Fruit fly (Drosophila melanogaster) whole organism, embryonic: ENCODE results near the gene CG15894.
A peak's percentile ranks its signal among the peaks of the same experiment; 100 is the strongest.

Experiments used
- Aef1 ChIP-seq: fragments of 200-800 bp; sonication (Bioruptor generic); IDR thresholded peaks from 3 replicates; pipeline ENCODE4 v1.3.6; 2022; ENCODE audit warnings: missing biosample characterization, missing genetic modification characterization
- Asciz ChIP-seq: fragments of 200-800 bp; sonication (Bioruptor generic); optimal IDR thresholded peaks from 2 replicates; lab custom pipeline; 2017; ENCODE audit warnings: missing biosample characterization, mild to moderate bottlenecking, missing genetic modification characterization, missing genetic modification reagents
- CG10462 ChIP-seq: fragments of 200-800 bp; sonication (Bioruptor generic); optimal IDR thresholded peaks from 2 replicates; lab custom pipeline; 2016; ENCODE audit warnings: missing biosample characterization, missing genetic modification characterization
- CG10654 ChIP-seq: fragments of 200-800 bp; sonication (Bioruptor generic); optimal IDR thresholded peaks from 2 replicates; lab custom pipeline; 2016; ENCODE audit warnings: missing biosample characterization, missing genetic modification characterization
- CG10959 ChIP-seq: fragments of 200-800 bp; sonication (Bioruptor generic); IDR thresholded peaks from 2 replicates; pipeline ENCODE4 v1.3.6; 2022; ENCODE audit warnings: missing biosample characterization, missing genetic modification characterization
- CG11695 ChIP-seq: fragments of 200-800 bp; sonication (Bioruptor generic); IDR thresholded peaks from 3 replicates; pipeline ENCODE4 v1.3.6; 2022; ENCODE audit warnings: missing biosample characterization, missing genetic modification characterization
- CG15269 ChIP-seq: fragments of 200-800 bp; sonication (Bioruptor generic); optimal IDR thresholded peaks from 2 replicates; lab custom pipeline; 2018; ENCODE audit warnings: missing biosample characterization, mild to moderate bottlenecking, missing genetic modification characterization, moderate library complexity
- CG15696 ChIP-seq: fragments of 200-800 bp; sonication (Bioruptor generic); optimal IDR thresholded peaks from 2 replicates; lab custom pipeline; 2019; ENCODE audit warnings: missing biosample characterization, mild to moderate bottlenecking, missing genetic modification characterization, moderate library complexity
- CG16863 ChIP-seq: fragments of 200-800 bp; sonication (Bioruptor generic); optimal IDR thresholded peaks from 3 replicates; lab custom pipeline; 2016; ENCODE audit warnings: missing biosample characterization, missing genetic modification characterization
- CG18262 ChIP-seq: fragments of 200-800 bp; optimal IDR thresholded peaks from 3 replicates; lab custom pipeline; 2019; ENCODE audit warnings: missing biosample characterization, mild to moderate bottlenecking, missing genetic modification characterization, moderate library complexity
- CG2202 ChIP-seq: fragments of 200-800 bp; sonication (Bioruptor generic); optimal IDR thresholded peaks from 2 replicates; lab custom pipeline; 2018; ENCODE audit warnings: missing biosample characterization, mild to moderate bottlenecking, missing genetic modification characterization
- CG31365 ChIP-seq: fragments of 200-800 bp; sonication (Bioruptor generic); optimal IDR thresholded peaks from 2 replicates; lab custom pipeline; 2018; ENCODE audit warnings: missing biosample characterization, mild to moderate bottlenecking, missing genetic modification characterization
- CG7556 ChIP-seq: fragments of 200-800 bp; sonication (Bioruptor generic); optimal IDR thresholded peaks from 2 replicates; lab custom pipeline; 2017; ENCODE audit warnings: missing biosample characterization, mild to moderate bottlenecking, missing genetic modification characterization
- CG7839 ChIP-seq: fragments of 200-800 bp; sonication (Bioruptor generic); optimal IDR thresholded peaks from 3 replicates; lab custom pipeline; 2018; ENCODE audit warnings: missing biosample characterization, mild to moderate bottlenecking, missing genetic modification characterization, moderate library complexity
- CG7987 ChIP-seq: fragments of 200-800 bp; sonication (Bioruptor generic); optimal IDR thresholded peaks from 2 replicates; lab custom pipeline; 2018; ENCODE audit warnings: missing biosample characterization, mild to moderate bottlenecking, missing genetic modification characterization, moderate library complexity
- CG9437 ChIP-seq: fragments of 200-800 bp; sonication (Bioruptor generic); optimal IDR thresholded peaks from 2 replicates; lab custom pipeline; 2018; ENCODE audit warnings: missing biosample characterization, mild to moderate bottlenecking, missing genetic modification characterization
- CG9817 ChIP-seq: fragments of 200-800 bp; sonication (Bioruptor generic); optimal IDR thresholded peaks from 2 replicates; lab custom pipeline; 2018; ENCODE audit warnings: missing biosample characterization, mild to moderate bottlenecking, missing genetic modification characterization, moderate library complexity
- CrebB ChIP-seq: fragments of 200-800 bp; sonication (Bioruptor generic); optimal IDR thresholded peaks from 3 replicates; lab custom pipeline; 2018; ENCODE audit warnings: missing biosample characterization, mild to moderate bottlenecking, missing genetic modification characterization
- Dfd ChIP-seq, 2 experiments: fragments of >200 bp; optimal IDR thresholded peaks; 2 replicates each; lab custom pipeline; 2017; ENCODE audit warnings: missing biosample characterization in 2 of 2, missing genetic modification characterization in 2 of 2
- Dip2 ChIP-seq: fragments of 200-800 bp; sonication (Bioruptor generic); IDR thresholded peaks from 2 replicates; pipeline ENCODE4 v1.3.6; 2022; ENCODE audit warnings: missing biosample characterization, missing genetic modification characterization
- HHEX ChIP-seq: fragments of 200-800 bp; sonication (Bioruptor generic); optimal IDR thresholded peaks from 3 replicates; lab custom pipeline; 2017; ENCODE audit warnings: missing biosample characterization, mild to moderate bottlenecking, missing genetic modification characterization, missing genetic modification reagents
- HLH54F ChIP-seq: fragments of 200-800 bp; sonication (Bioruptor generic); optimal IDR thresholded peaks from 3 replicates; lab custom pipeline; 2016; ENCODE audit warnings: missing biosample characterization, missing genetic modification characterization
- Hmx ChIP-seq: fragments of 200-800 bp; sonication (Bioruptor generic); optimal IDR thresholded peaks from 2 replicates; lab custom pipeline; 2016; ENCODE audit warnings: missing biosample characterization, missing genetic modification characterization
- MBD-R2 ChIP-seq: fragments of 200-800 bp; sonication (Bioruptor generic); IDR thresholded peaks from 2 replicates; pipeline ENCODE4 v1.3.6; 2022; ENCODE audit warnings: missing biosample characterization, missing genetic modification characterization
- Myb ChIP-seq: fragments of 200-800 bp; sonication (Bioruptor generic); optimal IDR thresholded peaks from 2 replicates; lab custom pipeline; 2016; ENCODE audit warnings: missing biosample characterization, missing genetic modification characterization
- NC2α ChIP-seq: fragments of 200-800 bp; sonication (Bioruptor generic); optimal IDR thresholded peaks from 2 replicates; lab custom pipeline; 2016; ENCODE audit warnings: missing biosample characterization, missing genetic modification characterization
- Usf ChIP-seq: fragments of 200-800 bp; sonication (Bioruptor generic); optimal IDR thresholded peaks from 2 replicates; lab custom pipeline; 2017; ENCODE audit warnings: missing genotype, missing biosample characterization, missing genetic modification characterization
- bbx ChIP-seq: fragments of 200-800 bp; sonication (Bioruptor generic); IDR thresholded peaks from 2 replicates; pipeline ENCODE4 v1.3.6; 2022; ENCODE audit warnings: missing biosample characterization, missing genetic modification characterization; ENCODE audit not compliant: partially characterized antibody
- cad ChIP-seq: fragments of >200 bp; optimal IDR thresholded peaks from 2 replicates; lab custom pipeline; 2017; ENCODE audit warnings: missing biosample characterization, missing genetic modification characterization
- crp ChIP-seq, 2 experiments: fragments of 200-800 bp; sonication (Bioruptor generic); optimal IDR thresholded peaks; 2 replicates in 1 of 2; 3 replicates in 1 of 2; lab custom pipeline; 2017; ENCODE audit warnings: missing biosample characterization in 2 of 2, missing genetic modification characterization in 2 of 2, mild to moderate bottlenecking in 1 of 2, moderate library complexity in 1 of 2
- da ChIP-seq: fragments of 200-800 bp; sonication (Bioruptor generic); optimal IDR thresholded peaks from 2 replicates; lab custom pipeline; 2016; ENCODE audit warnings: missing biosample characterization, missing genetic modification characterization
- dysf ChIP-seq: fragments of 200-800 bp; sonication (Bioruptor generic); IDR thresholded peaks from 3 replicates; pipeline ENCODE4 v1.3.6; 2022; ENCODE audit warnings: missing biosample characterization, missing genetic modification characterization
- ems ChIP-seq: fragments of 200-800 bp; sonication (Bioruptor generic); optimal IDR thresholded peaks from 3 replicates; lab custom pipeline; 2016; ENCODE audit warnings: missing biosample characterization, missing genetic modification characterization
- gro ChIP-seq: fragments of 200-800 bp; sonication (Bioruptor generic); optimal IDR thresholded peaks from 2 replicates; lab custom pipeline; 2016; ENCODE audit warnings: missing biosample characterization, missing genetic modification characterization
- gsb ChIP-seq: fragments of 200-800 bp; sonication (Bioruptor generic); IDR thresholded peaks from 2 replicates; pipeline ENCODE4 v1.3.6; 2022; ENCODE audit warnings: missing biosample characterization, missing genetic modification characterization
- h ChIP-seq: fragments of >200 bp; optimal IDR thresholded peaks from 2 replicates; lab custom pipeline; 2017
- hth ChIP-seq: fragments of >200 bp; optimal IDR thresholded peaks from 2 replicates; lab custom pipeline; 2017; ENCODE audit warnings: inconsistent platforms
- insv ChIP-seq, 2 experiments: fragments of 200-800 bp; sonication (Bioruptor generic); optimal IDR thresholded peaks; 3 replicates each; lab custom pipeline; 2016 to 2018; ENCODE audit warnings: missing biosample characterization in 2 of 2, missing genetic modification characterization in 2 of 2
- jumu ChIP-seq: fragments of 200-800 bp; sonication (Bioruptor generic); optimal IDR thresholded peaks from 3 replicates; lab custom pipeline; 2016; ENCODE audit warnings: missing biosample characterization, missing genetic modification characterization
- lmd ChIP-seq: fragments of 200-800 bp; sonication (Bioruptor generic); IDR thresholded peaks from 2 replicates; pipeline ENCODE4 v1.3.6; 2022; ENCODE audit warnings: missing biosample characterization, missing genetic modification characterization
- pfk ChIP-seq: fragments of 200-800 bp; sonication (Bioruptor generic); optimal IDR thresholded peaks from 2 replicates; lab custom pipeline; 2018; ENCODE audit warnings: missing biosample characterization, mild to moderate bottlenecking, missing genetic modification characterization, moderate library complexity
- pzg ChIP-seq: fragments of 200-800 bp; sonication (Bioruptor generic); optimal IDR thresholded peaks from 3 replicates; lab custom pipeline; 2018; ENCODE audit warnings: missing biosample characterization, mild to moderate bottlenecking, missing genetic modification characterization, moderate library complexity
- ro ChIP-seq: fragments of 200-800 bp; sonication (Bioruptor generic); IDR thresholded peaks from 2 replicates; pipeline ENCODE4 v1.3.6; 2022; ENCODE audit warnings: missing biosample characterization, missing genetic modification characterization
- scrt ChIP-seq: fragments of 200-800 bp; sonication (Bioruptor generic); optimal IDR thresholded peaks from 2 replicates; lab custom pipeline; 2018; ENCODE audit warnings: missing biosample characterization, mild to moderate bottlenecking, missing genetic modification characterization, moderate library complexity
- sisA ChIP-seq: fragments of 200-800 bp; sonication (Bioruptor generic); IDR thresholded peaks from 2 replicates; pipeline ENCODE4 v1.3.6; 2022; ENCODE audit warnings: missing biosample characterization, missing genetic modification characterization
- slp2 ChIP-seq: fragments of 200-800 bp; sonication (Bioruptor generic); optimal IDR thresholded peaks from 2 replicates; lab custom pipeline; 2016; ENCODE audit warnings: missing biosample characterization, missing genetic modification characterization
- sr ChIP-seq: fragments of 200-800 bp; sonication (Bioruptor generic); IDR thresholded peaks from 3 replicates; pipeline ENCODE4 v1.3.6; 2022; ENCODE audit warnings: missing biosample characterization, missing genetic modification characterization
- tll ChIP-seq, 2 experiments: fragments of 200-800 bp in 1 of 2; fragments of >200 bp in 1 of 2; sonication (Bioruptor generic) in 1 of 2; optimal IDR thresholded peaks; 2 replicates each; lab custom pipeline; 2017 to 2019; ENCODE audit warnings: missing biosample characterization in 2 of 2, missing genetic modification characterization in 2 of 2, mild to moderate bottlenecking in 1 of 2, moderate library complexity in 1 of 2
- tna ChIP-seq: fragments of 200-800 bp; sonication (Bioruptor generic); IDR thresholded peaks from 2 replicates; pipeline ENCODE4 v1.3.6; 2022; ENCODE audit warnings: missing biosample characterization, missing genetic modification characterization; ENCODE audit not compliant: partially characterized antibody
- tup ChIP-seq: fragments of 200-800 bp; sonication (Bioruptor generic); optimal IDR thresholded peaks from 2 replicates; lab custom pipeline; 2016; ENCODE audit warnings: missing biosample characterization, mild to moderate bottlenecking, missing genetic modification characterization, moderate library complexity

The CG15894 gene

DNA sequence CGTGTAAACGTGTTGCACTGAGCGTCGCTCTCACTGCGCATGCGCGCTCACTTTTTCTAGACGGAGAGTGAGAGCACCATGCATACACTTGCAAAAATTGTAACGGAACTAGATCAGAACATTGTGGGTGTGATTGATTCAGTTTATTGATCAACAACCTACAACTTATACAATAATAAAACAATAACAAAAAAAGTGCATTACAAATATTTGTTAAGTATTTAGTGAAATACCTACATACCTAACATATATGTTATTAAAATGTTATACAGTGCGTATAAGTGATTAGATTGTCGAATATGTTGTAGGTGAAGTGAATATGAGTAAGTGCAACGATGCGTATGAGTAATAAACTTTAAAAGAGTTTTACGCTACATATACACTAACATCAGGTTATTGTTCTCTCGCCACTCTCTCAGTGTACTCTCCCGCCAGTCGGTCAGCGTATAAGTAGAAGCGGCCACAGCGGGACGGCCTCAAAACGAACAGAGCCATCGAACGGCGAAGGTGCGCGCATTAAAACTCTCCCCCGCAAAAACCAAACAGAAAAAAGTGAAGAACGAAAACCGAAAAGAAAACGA is 21.4 kb downstream of the CG15894 start, which contains the start of gene CG42240 (continued):
- TF ChIP-seq CG18262 (tag; lab: Kevin White, UChicago) (peak; percentile 97), pzg (no peak), ems (GFP tag; lab: Kevin White, UChicago) (peak; percentile 88), CG7987 (GFP tag; lab: Kevin White, UChicago) (peak; percentile 49), Asciz (GFP tag; lab: Kevin White, UChicago) (peak; percentile 92), CG9437 (GFP tag; lab: Kevin White, UChicago) (peak; percentile 93), CG15696 (tag; lab: Kevin White, UChicago) (peak; percentile 71), CG16863 (GFP tag; lab: Kevin White, UChicago) (peak; percentile 79), Dip2 (no peak), tup (GFP tag; lab: Kevin White, UChicago) (peak; percentile 58), sr (GFP tag; lab: Robert Waterston, UW) (0 out of 3 replicates have a peak, but pooled peaks have one; percentile 7), CG2202 (tag; lab: Kevin White, UChicago) (peak; percentile 79), slp2 (peak; percentile 80), CG10462 (peak; percentile 81), bbx (GFP tag; lab: Robert Waterston, UW) (no peak), CG10654 (GFP tag; lab: Kevin White, UChicago) (peak; percentile 89), CG7556 (GFP tag; lab: Kevin White, UChicago) (peak; percentile 97), CG31365 (tag; lab: Kevin White, UChicago) (peak; percentile 45), lmd (GFP tag; lab: Robert Waterston, UW) (peak; percentile 84), Dfd (GFP tag; optimal IDR thresholded peaks at IDR 0.05; lab: Kevin White, UChicago) (no peak), Hmx (GFP tag; lab: Kevin White, UChicago) (peak; percentile 62), dysf (GFP tag; lab: Robert Waterston, UW) (peak; percentile 93), scrt (peak; percentile 83), tll (GFP tag; optimal IDR thresholded peaks at IDR 0.05; lab: Kevin White, UChicago) (peak in 1 of 2 experiments; percentile 14), Aef1 (peak; percentile 72), NC2α (GFP tag; lab: Kevin White, UChicago) (peak; percentile 42), tna (GFP tag; lab: Robert Waterston, UW) (no peak), h (no peak), jumu (GFP tag; lab: Kevin White, UChicago) (peak; percentile 63), sisA (GFP tag; lab: Robert Waterston, UW) (peak; percentile 79), CG11695 (GFP tag; lab: Robert Waterston, UW) (peak; percentile 92), HLH54F (GFP tag; lab: Kevin White, UChicago) (peak; percentile 72), CrebB (tag; lab: Kevin White, UChicago) (peak; percentile 80), gsb (GFP tag; lab: Robert Waterston, UW) (0 out of 2 replicates have a peak, but pooled peaks have one; percentile 61), CG7839 (tag; lab: Kevin White, UChicago) (peak; percentile 95), ro (GFP tag; lab: Robert Waterston, UW) (no peak), gro (GFP tag; lab: Kevin White, UChicago) (peak; percentile 3), da (GFP tag; lab: Kevin White, UChicago) (no peak), Myb (peak; percentile 41), MBD-R2 (GFP tag; lab: Robert Waterston, UW) (peak; percentile 23; the same call in 1 of the 2 replicates), crp (GFP tag; optimal IDR thresholded peaks at IDR 0.05; lab: Kevin White, UChicago) (peak in 1 of 2 experiments; percentile 48), insv (GFP tag; optimal IDR thresholded peaks at IDR 0.05; lab: Kevin White, UChicago) (peak in 1 of 2 experiments; percentile 64), CG15269 (tag; lab: Kevin White, UChicago) (peak; percentile 92), cad (GFP tag; lab: Kevin White, UChicago) (no peak), HHEX (GFP tag; lab: Kevin White, UChicago) (peak; percentile 91), hth (lab: Kevin White, UChicago) (no peak), pfk (GFP tag; lab: Kevin White, UChicago) (no peak), CG9817 (tag; lab: Kevin White, UChicago) (peak; percentile 82), Usf (GFP tag; lab: Kevin White, UChicago) (peak; percentile 63), CG10959 (GFP tag; lab: Robert Waterston, UW) (no peak)
